Fruit fly (Drosophila melanogaster): ENCODE results near the gene CG15386.

dm6 chr2L:2252241-2252640 lies 35.2 kb upstream of the CG15386 start, which contains the start of gene CG17239:
- TF ChIP-seq lbe (GFP tag; optimal IDR thresholded peaks at IDR 0.05) (no peak), NC2β (GFP tag; optimal IDR thresholded peaks at IDR 0.05) (no peak), CG11085 (GFP tag; IDR thresholded peaks at IDR 0.05) (no peak), CG30020 (tag; optimal IDR thresholded peaks at IDR 0.05) (no peak), NfI (GFP tag; optimal IDR thresholded peaks at IDR 0.05) (no peak), CG10274 (GFP tag; optimal IDR thresholded peaks at IDR 0.05) (no peak), CG30403 (GFP tag; optimal IDR thresholded peaks at IDR 0.05) (no peak)

Data from whole organism, embryonic.